Worm (Caenorhabditis elegans): Measurements from ENCODE around the gene lon-1.

DNA sequence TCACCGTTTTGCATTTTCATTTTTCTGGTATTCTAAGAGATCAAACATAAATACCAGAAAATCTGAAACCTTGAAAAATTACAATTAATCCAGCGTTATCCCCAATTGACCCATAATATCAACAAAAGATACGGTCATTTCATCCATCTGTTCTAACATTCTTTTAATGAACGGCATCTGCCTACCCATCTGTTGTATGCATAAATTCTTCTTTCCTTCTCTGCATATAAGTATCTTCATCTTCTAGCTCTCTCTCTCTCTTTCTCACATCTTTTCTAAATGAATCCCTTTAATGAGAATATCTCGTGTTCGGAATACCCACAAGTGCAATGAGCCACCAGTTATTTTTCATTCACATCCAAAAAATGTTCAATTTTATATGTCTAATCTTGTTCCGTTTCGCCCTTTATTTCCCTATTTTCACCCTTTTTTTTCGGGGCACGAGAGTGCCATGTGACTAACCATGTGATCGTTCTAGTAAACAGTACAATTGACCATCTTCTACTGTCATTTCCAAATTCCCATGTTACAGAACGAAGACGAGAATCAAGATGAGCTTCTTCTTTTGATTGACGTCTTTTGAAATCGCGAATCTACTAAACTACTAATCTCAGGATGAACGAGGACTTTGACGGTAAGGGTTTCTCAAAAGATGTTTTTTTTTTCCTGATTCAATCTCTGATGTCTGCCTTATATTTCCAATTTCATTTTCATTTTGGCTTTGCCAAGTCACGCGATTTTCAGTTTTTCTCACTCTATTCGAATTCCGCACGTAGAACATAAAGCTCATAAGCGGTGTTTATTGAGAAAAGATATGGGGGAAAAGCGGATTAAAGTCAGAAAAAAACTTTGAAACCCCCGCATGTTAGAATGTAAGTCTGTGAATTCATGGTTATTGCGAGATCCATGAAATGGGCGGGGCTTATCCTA, 27.3 kb downstream of the lon-1 start, which contains the start of gene R02F2.1:
- TF ChIP-seq zim-3 (tag; optimal IDR thresholded peaks at IDR 0.05) (no peak), chd-7 (tag; optimal IDR thresholded peaks at IDR 0.05) (no peak), dpl-1 (GFP tag; optimal IDR thresholded peaks at IDR 0.05) (no peak), ets-4 (GFP tag; optimal IDR thresholded peaks at IDR 0.05) (no peak), F22D6.2 (tag; optimal IDR thresholded peaks at IDR 0.05) (no peak), die-1 (tag; optimal IDR thresholded peaks at IDR 0.05) (no peak), dox-1 (GFP tag; IDR thresholded peaks at IDR 0.05) (no peak), nhr-90 (tag; optimal IDR thresholded peaks at IDR 0.05) (no peak)

Data from whole organism, young adult.